Worm (Caenorhabditis elegans) whole organism, mixed stage, embryonic: ENCODE data around the gene F36H5.9.

Experiments used
- lsy-2 ChIP-seq: fragments of 150-350 bp; optimal IDR thresholded peaks from 2 replicates; lab custom pipeline; 2014; ENCODE audit warnings: missing biosample characterization, missing genetic modification characterization
- nhr-237 ChIP-seq: fragments of 150-350 bp; optimal IDR thresholded peaks from 2 replicates; lab custom pipeline; 2014; ENCODE audit warnings: missing biosample characterization, missing genetic modification characterization
- unc-39 ChIP-seq: fragments of 150-350 bp; optimal IDR thresholded peaks from 2 replicates; lab custom pipeline; 2014; ENCODE audit warnings: missing biosample characterization, missing genetic modification characterization

ce11 chrII:1731932-1732331 is 21.0 kb downstream of the F36H5.9 start, which contains the start of gene ceh-82:
- TF ChIP-seq lsy-2 (tag; lab: Kevin White, UChicago): no peak
- TF ChIP-seq unc-39: no peak
- TF ChIP-seq nhr-237 (tag; lab: Kevin White, UChicago): no peak
